Worm (Caenorhabditis elegans): ENCODE measurements around the gene T22C8.4.

T22C8.4 gene

ce11 chrII:8637615-8638014 is 14.3 kb upstream of the T22C8.4 start, which contains the start of gene vab-9:
Gene vab-9 (minus strand): TSS chrII:8637715.
- no peak for TF ChIP-seq dao-5 (tag; optimal IDR thresholded peaks at IDR 0.05)
- TF ChIP-seq him-1 (tag; optimal IDR thresholded peaks at IDR 0.05), result no peak
- no peak for TF ChIP-seq W03F9.2 (tag; optimal IDR thresholded peaks at IDR 0.05)

ce11 chrII:8634386-8634785 is 11.1 kb upstream of the T22C8.4 start, which contains the start of gene cutl-12:
Gene cutl-12 (minus strand): TSS chrII:8634486.
- TF ChIP-seq W03F9.2 (tag; optimal IDR thresholded peaks at IDR 0.05) (no peak), him-1 (tag; optimal IDR thresholded peaks at IDR 0.05) (no peak), dao-5 (tag; optimal IDR thresholded peaks at IDR 0.05) (no peak)

- TF ChIP-seq dao-5 (tag; optimal IDR thresholded peaks at IDR 0.05), result no peak
- no peak for TF ChIP-seq W03F9.2 (tag; optimal IDR thresholded peaks at IDR 0.05)
- no peak for TF ChIP-seq him-1 (tag; optimal IDR thresholded peaks at IDR 0.05)
Observed at ce11 chrII:8631766-8632165, 8.5 kb upstream of the T22C8.4 start.

ce11 chrII:8630088-8630487 is 6.8 kb upstream of the T22C8.4 start, which contains the start of gene T22C8.6:
Gene T22C8.6 (minus strand): TSS chrII:8630281.
- no peak for TF ChIP-seq W03F9.2 (tag; optimal IDR thresholded peaks at IDR 0.05)
- no peak for TF ChIP-seq him-1 (tag; optimal IDR thresholded peaks at IDR 0.05)
- no peak for TF ChIP-seq dao-5 (tag; optimal IDR thresholded peaks at IDR 0.05)

- no peak for TF ChIP-seq him-1 (tag; optimal IDR thresholded peaks at IDR 0.05)
- no peak for TF ChIP-seq W03F9.2 (tag; optimal IDR thresholded peaks at IDR 0.05)
- TF ChIP-seq dao-5 (tag; optimal IDR thresholded peaks at IDR 0.05), result no peak
Observed at ce11 chrII:8627907-8628306, 4.6 kb upstream of the T22C8.4 start.

- TF ChIP-seq dao-5 (tag; optimal IDR thresholded peaks at IDR 0.05), result no peak
- no peak for TF ChIP-seq W03F9.2 (tag; optimal IDR thresholded peaks at IDR 0.05)
- TF ChIP-seq him-1 (tag; optimal IDR thresholded peaks at IDR 0.05), result no peak
Observed at ce11 chrII:8626598-8626997, 3.3 kb upstream of the T22C8.4 start.

ce11 chrII:8625163-8625562 is 1.9 kb upstream of the T22C8.4 start, which contains the start of gene sptf-2:
Gene sptf-2 (plus strand): TSS chrII:8625459.
- TF ChIP-seq him-1 (tag; optimal IDR thresholded peaks at IDR 0.05), result no peak
- TF ChIP-seq W03F9.2 (tag; optimal IDR thresholded peaks at IDR 0.05), result no peak
- no peak for TF ChIP-seq dao-5 (tag; optimal IDR thresholded peaks at IDR 0.05)

- TF ChIP-seq W03F9.2 (tag; optimal IDR thresholded peaks at IDR 0.05) (no peak), him-1 (tag; optimal IDR thresholded peaks at IDR 0.05) (no peak)
Observed at ce11 chrII:8621883-8622282, 1.4 kb downstream of the T22C8.4 start, which contains the start of gene T22C8.3. Gene T22C8.3 (minus strand): TSS chrII:8621983.

ce11 chrII:8617516-8617915 is 5.8 kb downstream of the T22C8.4 start, which contains the start of gene chhy-1:
Gene chhy-1 (minus strand): TSS chrII:8617616.
- TF ChIP-seq dao-5 (tag; optimal IDR thresholded peaks at IDR 0.05) (no peak), him-1 (tag; optimal IDR thresholded peaks at IDR 0.05) (no peak), W03F9.2 (tag; optimal IDR thresholded peaks at IDR 0.05) (no peak)

- TF ChIP-seq W03F9.2 (tag; optimal IDR thresholded peaks at IDR 0.05), result no peak
- TF ChIP-seq him-1 (tag; optimal IDR thresholded peaks at IDR 0.05), result no peak
- TF ChIP-seq dao-5 (tag; optimal IDR thresholded peaks at IDR 0.05), result no peak
Observed at ce11 chrII:8616155-8616554, 7.1 kb downstream of the T22C8.4 start.

ce11 chrII:8612470-8612869 is 10.8 kb downstream of the T22C8.4 start, which contains the start of gene T22C8.1:
Gene T22C8.1 (plus strand): TSS chrII:8612770.
- no peak for TF ChIP-seq dao-5 (tag; optimal IDR thresholded peaks at IDR 0.05)
- TF ChIP-seq W03F9.2 (tag; optimal IDR thresholded peaks at IDR 0.05), result no peak
- no peak for TF ChIP-seq him-1 (tag; optimal IDR thresholded peaks at IDR 0.05)

- TF ChIP-seq him-1 (tag; optimal IDR thresholded peaks at IDR 0.05), result no peak
- no peak for TF ChIP-seq dao-5 (tag; optimal IDR thresholded peaks at IDR 0.05)
- TF ChIP-seq W03F9.2 (tag; optimal IDR thresholded peaks at IDR 0.05), result no peak
Observed at ce11 chrII:8611330-8611729, 12.0 kb downstream of the T22C8.4 start.

ce11 chrII:8610585-8610984 is 12.7 kb downstream of the T22C8.4 start:
- TF ChIP-seq him-1 (tag; optimal IDR thresholded peaks at IDR 0.05), result no peak
- no peak for TF ChIP-seq dao-5 (tag; optimal IDR thresholded peaks at IDR 0.05)

ce11 chrII:8610085-8610484 is 13.2 kb downstream of the T22C8.4 start, which contains the start of gene F28C6.9:
Gene F28C6.9 (minus strand): TSS chrII:8610185.
- no peak for TF ChIP-seq him-1 (tag; optimal IDR thresholded peaks at IDR 0.05)
- no peak for TF ChIP-seq W03F9.2 (tag; optimal IDR thresholded peaks at IDR 0.05)
- no peak for TF ChIP-seq dao-5 (tag; optimal IDR thresholded peaks at IDR 0.05)

ce11 chrII:8607662-8608061 is 15.6 kb downstream of the T22C8.4 start, which contains the start of gene F28C6.10:
Gene F28C6.10 (plus strand): TSS chrII:8607962.
- TF ChIP-seq dao-5 (tag; optimal IDR thresholded peaks at IDR 0.05) (no peak), W03F9.2 (tag; optimal IDR thresholded peaks at IDR 0.05) (no peak), him-1 (tag; optimal IDR thresholded peaks at IDR 0.05) (no peak)

All from whole organism, L4/young adult.